Fruit fly (Drosophila melanogaster) whole organism, embryonic: Measurements from ENCODE around the gene Crg-1.

ENCODE experiments used
- ATbp ChIP-seq: fragments of 200-800 bp; sonication (Bioruptor generic); optimal IDR thresholded peaks from 2 replicates; lab custom pipeline; 2017; ENCODE audit warnings: missing biosample characterization, mild to moderate bottlenecking, missing genetic modification characterization, missing genetic modification reagents
- Atf3 ChIP-seq: fragments of 200-800 bp; sonication (Bioruptor generic); optimal IDR thresholded peaks from 3 replicates; lab custom pipeline; 2016; ENCODE audit warnings: missing biosample characterization, missing genetic modification characterization
- CG1024 ChIP-seq: fragments of 200-800 bp; sonication (Bioruptor generic); IDR thresholded peaks from 2 replicates; pipeline ENCODE4 v1.3.6; 2022; ENCODE audit warnings: missing biosample characterization, missing genetic modification characterization
- CG10366 ChIP-seq: fragments of 200-800 bp; sonication (Bioruptor generic); IDR thresholded peaks from 2 replicates; pipeline ENCODE4 v1.3.6; 2022; ENCODE audit warnings: missing biosample characterization, missing genetic modification characterization
- CG10543 ChIP-seq: fragments of 200-800 bp; sonication (Bioruptor generic); optimal IDR thresholded peaks from 3 replicates; lab custom pipeline; 2017; ENCODE audit warnings: missing biosample characterization, mild to moderate bottlenecking, missing genetic modification characterization, moderate library complexity
- CG10959 ChIP-seq: fragments of 200-800 bp; sonication (Bioruptor generic); IDR thresholded peaks from 2 replicates; pipeline ENCODE4 v1.3.6; 2022; ENCODE audit warnings: missing biosample characterization, missing genetic modification characterization
- CG12769 ChIP-seq: fragments of 200-800 bp; sonication (Bioruptor generic); optimal IDR thresholded peaks from 2 replicates; lab custom pipeline; 2019; ENCODE audit warnings: missing biosample characterization, mild to moderate bottlenecking, missing genetic modification characterization, moderate library complexity
- CG12942 ChIP-seq: fragments of 200-800 bp; sonication (Bioruptor generic); optimal IDR thresholded peaks from 3 replicates; lab custom pipeline; 2016; ENCODE audit warnings: missing biosample characterization, missing genetic modification characterization
- CG13775 ChIP-seq: fragments of 200-800 bp; sonication (Bioruptor generic); optimal IDR thresholded peaks from 3 replicates; lab custom pipeline; 2017; ENCODE audit warnings: missing biosample characterization, mild to moderate bottlenecking, missing genetic modification characterization
- CG14710 ChIP-seq: fragments of 200-800 bp; sonication (Bioruptor generic); optimal IDR thresholded peaks from 3 replicates; lab custom pipeline; 2019; ENCODE audit warnings: missing biosample characterization, mild to moderate bottlenecking, missing genetic modification characterization, moderate library complexity
- CG15073 ChIP-seq: fragments of 200-800 bp; sonication (Bioruptor generic); optimal IDR thresholded peaks from 2 replicates; lab custom pipeline; 2016; ENCODE audit warnings: missing biosample characterization, missing genetic modification characterization
- CG18476 ChIP-seq: fragments of 200-800 bp; sonication (Bioruptor generic); optimal IDR thresholded peaks from 2 replicates; lab custom pipeline; 2016; ENCODE audit warnings: missing biosample characterization, mild to moderate bottlenecking, missing genetic modification characterization
- CG2120 ChIP-seq: fragments of 200-800 bp; sonication (Bioruptor generic); optimal IDR thresholded peaks from 3 replicates; lab custom pipeline; 2016; ENCODE audit warnings: missing biosample characterization, missing genetic modification characterization
- CG2678 ChIP-seq: fragments of 200-800 bp; sonication (Bioruptor generic); optimal IDR thresholded peaks from 3 replicates; lab custom pipeline; 2019; ENCODE audit warnings: missing biosample characterization, mild to moderate bottlenecking, missing genetic modification characterization, moderate library complexity
- CG3065 ChIP-seq: fragments of 200-800 bp; sonication (Bioruptor generic); optimal IDR thresholded peaks from 2 replicates; lab custom pipeline; 2016; ENCODE audit warnings: missing biosample characterization, missing genetic modification characterization
- CG3726 ChIP-seq: fragments of 200-800 bp; sonication (Bioruptor generic); IDR thresholded peaks from 3 replicates; pipeline ENCODE4, ENCODE4 v1.3.6; 2022; ENCODE audit warnings: missing biosample characterization, missing genetic modification characterization
- CG4820 ChIP-seq: fragments of 200-800 bp; sonication (Bioruptor generic); optimal IDR thresholded peaks from 3 replicates; lab custom pipeline; 2016; ENCODE audit warnings: missing biosample characterization, missing genetic modification characterization
- CG4854 ChIP-seq: fragments of 200-800 bp; sonication (Bioruptor generic); optimal IDR thresholded peaks from 2 replicates; lab custom pipeline; 2016; ENCODE audit warnings: missing biosample characterization, missing genetic modification characterization, inconsistent platforms
- CG5180 ChIP-seq: fragments of 200-800 bp; sonication (Bioruptor generic); optimal IDR thresholded peaks from 3 replicates; lab custom pipeline; 2017; ENCODE audit warnings: missing biosample characterization, missing genetic modification characterization, mild to moderate bottlenecking, moderate library complexity, missing genetic modification reagents
- CG6689 ChIP-seq: fragments of 200-800 bp; sonication (Bioruptor generic); IDR thresholded peaks from 2 replicates; pipeline ENCODE4 v1.3.6; 2022; ENCODE audit warnings: missing biosample characterization, missing genetic modification characterization
- CG8089 ChIP-seq: fragments of 200-800 bp; sonication (Bioruptor generic); optimal IDR thresholded peaks from 3 replicates; lab custom pipeline; 2016; ENCODE audit warnings: missing biosample characterization, missing genetic modification characterization
- CG9797 ChIP-seq: fragments of 200-800 bp; sonication (Bioruptor generic); optimal IDR thresholded peaks from 3 replicates; lab custom pipeline; 2018; ENCODE audit warnings: missing biosample characterization, mild to moderate bottlenecking, missing genetic modification characterization
- Chrac-16 ChIP-seq: fragments of 200-800 bp; sonication (Bioruptor generic); optimal IDR thresholded peaks from 3 replicates; lab custom pipeline; 2016; ENCODE audit warnings: missing biosample characterization, missing genetic modification characterization
- Dll ChIP-seq: fragments of 200-800 bp; sonication (Bioruptor generic); IDR thresholded peaks from 4 replicates; pipeline ENCODE4 v1.3.6; 2022; ENCODE audit warnings: missing biosample characterization, missing genetic modification characterization; ENCODE audit not compliant: partially characterized antibody
- Drgx ChIP-seq: fragments of 200-800 bp; sonication (Bioruptor generic); IDR thresholded peaks from 2 replicates; pipeline ENCODE4 v1.3.6; 2022; ENCODE audit warnings: missing biosample characterization, missing genetic modification characterization
- Ets65A ChIP-seq: fragments of 200-800 bp; sonication (Bioruptor generic); peaks from one replicate; lab custom pipeline; 2016; ENCODE audit warnings: missing biosample characterization, missing genetic modification characterization
- Gsc ChIP-seq: fragments of 200-800 bp; sonication (Bioruptor generic); IDR thresholded peaks from 2 replicates; pipeline ENCODE4 v1.3.6; 2022; ENCODE audit warnings: missing biosample characterization, missing genetic modification characterization
- H2.0 ChIP-seq: fragments of 200-800 bp; sonication (Bioruptor generic); IDR thresholded peaks from 2 replicates; pipeline ENCODE4 v1.3.6; 2022; ENCODE audit warnings: missing biosample characterization, missing genetic modification characterization
- Mes4 ChIP-seq: fragments of 200-800 bp; sonication (Bioruptor generic); optimal IDR thresholded peaks from 2 replicates; lab custom pipeline; 2016; ENCODE audit warnings: missing biosample characterization, missing genetic modification characterization
- Nf-YA ChIP-seq: fragments of 200-800 bp; sonication (Bioruptor generic); IDR thresholded peaks from 2 replicates; pipeline ENCODE4 v1.3.6; 2022; ENCODE audit warnings: missing biosample characterization, missing genetic modification characterization
- Oaz ChIP-seq: fragments of 200-800 bp; sonication (Bioruptor generic); IDR thresholded peaks from 2 replicates; pipeline ENCODE4 v1.3.6; 2022; ENCODE audit warnings: missing biosample characterization, missing genetic modification characterization
- Ssrp ChIP-seq: fragments of 200-800 bp; sonication (Bioruptor generic); optimal IDR thresholded peaks from 2 replicates; lab custom pipeline; 2018; ENCODE audit warnings: missing biosample characterization, mild to moderate bottlenecking, missing genetic modification characterization, moderate library complexity
- YL-1 ChIP-seq: fragments of 200-800 bp; sonication (Bioruptor generic); optimal IDR thresholded peaks from 3 replicates; lab custom pipeline; 2017; ENCODE audit warnings: missing biosample characterization, mild to moderate bottlenecking, missing genetic modification characterization
- aop ChIP-seq: fragments of 200-800 bp; sonication (Bioruptor generic); IDR thresholded peaks from 2 replicates; pipeline ENCODE4 v1.3.6; 2022; ENCODE audit warnings: missing biosample characterization, missing genetic modification characterization
- bab2 ChIP-seq: fragments of 200-800 bp; sonication (Bioruptor generic); optimal IDR thresholded peaks from 2 replicates; lab custom pipeline; 2016; ENCODE audit warnings: missing biosample characterization, missing genetic modification characterization
- chinmo ChIP-seq: fragments of 200-800 bp; sonication (Bioruptor generic); IDR thresholded peaks from 4 replicates; pipeline ENCODE4 v1.3.6; 2022; ENCODE audit warnings: missing biosample characterization, missing genetic modification characterization; ENCODE audit not compliant: partially characterized antibody
- crp ChIP-seq, 2 experiments: fragments of 200-800 bp; sonication (Bioruptor generic); optimal IDR thresholded peaks; 2 replicates in 1 of 2; 3 replicates in 1 of 2; lab custom pipeline; 2017; ENCODE audit warnings: missing biosample characterization in 2 of 2, missing genetic modification characterization in 2 of 2, mild to moderate bottlenecking in 1 of 2, moderate library complexity in 1 of 2
- en ChIP-seq: fragments of 200-800 bp; sonication (Bioruptor generic); optimal IDR thresholded peaks from 2 replicates; lab custom pipeline; 2016; ENCODE audit warnings: missing biosample characterization, missing genetic modification characterization
- ham ChIP-seq: fragments of 200-800 bp; sonication (Bioruptor generic); IDR thresholded peaks from 2 replicates; pipeline ENCODE4 v1.3.6; 2022; ENCODE audit warnings: missing biosample characterization, missing genetic modification characterization
- inv ChIP-seq: fragments of 200-800 bp; sonication (Bioruptor generic); IDR thresholded peaks from 2 replicates; pipeline ENCODE4 v1.3.6; 2022; ENCODE audit warnings: missing biosample characterization, missing genetic modification characterization; ENCODE audit not compliant: partially characterized antibody
- jumu ChIP-seq: fragments of 200-800 bp; sonication (Bioruptor generic); optimal IDR thresholded peaks from 3 replicates; lab custom pipeline; 2016; ENCODE audit warnings: missing biosample characterization, missing genetic modification characterization
- kah ChIP-seq: fragments of 200-800 bp; sonication (Bioruptor generic); optimal IDR thresholded peaks from 2 replicates; lab custom pipeline; 2018; ENCODE audit warnings: missing biosample characterization, mild to moderate bottlenecking, missing genetic modification characterization
- lbe ChIP-seq: fragments of 200-800 bp; sonication (Bioruptor generic); optimal IDR thresholded peaks from 2 replicates; lab custom pipeline; 2016; ENCODE audit warnings: missing biosample characterization, mild to moderate bottlenecking, missing genetic modification characterization
- pzg ChIP-seq: fragments of 200-800 bp; sonication (Bioruptor generic); optimal IDR thresholded peaks from 3 replicates; lab custom pipeline; 2018; ENCODE audit warnings: missing biosample characterization, mild to moderate bottlenecking, missing genetic modification characterization, moderate library complexity
- ro ChIP-seq: fragments of 200-800 bp; sonication (Bioruptor generic); IDR thresholded peaks from 2 replicates; pipeline ENCODE4 v1.3.6; 2022; ENCODE audit warnings: missing biosample characterization, missing genetic modification characterization
- sima ChIP-seq: fragments of 200-800 bp; sonication (Bioruptor generic); optimal IDR thresholded peaks from 2 replicates; lab custom pipeline; 2016; ENCODE audit warnings: missing biosample characterization, missing genetic modification characterization
- sna ChIP-seq: fragments of 200-800 bp; sonication (Bioruptor generic); IDR thresholded peaks from 2 replicates; pipeline ENCODE4 v1.3.6; 2022; ENCODE audit warnings: missing biosample characterization, missing genetic modification characterization; ENCODE audit not compliant: partially characterized antibody
- z ChIP-seq: fragments of 200-800 bp; sonication (Bioruptor generic); IDR thresholded peaks from 3 replicates; pipeline ENCODE4 v1.3.6; 2022; ENCODE audit warnings: missing biosample characterization, missing genetic modification characterization
- zf30C ChIP-seq: fragments of 200-800 bp; sonication (Bioruptor generic); optimal IDR thresholded peaks from 3 replicates; lab custom pipeline; 2018; ENCODE audit warnings: missing biosample characterization, mild to moderate bottlenecking, missing genetic modification characterization

Crg-1 gene

dm6 chrX:3750232-3751075 lies 42.6 kb upstream of the Crg-1 start (continued):
- TF ChIP-seq CG12942 (GFP tag; lab: Kevin White, UChicago), result peak; percentile 61
- TF ChIP-seq sima (GFP tag; lab: Kevin White, UChicago), result no peak
- peak; percentile 52; the same call in 1 of the 2 replicates for TF ChIP-seq CG1024
- peak; percentile 53 for TF ChIP-seq lbe (GFP tag; lab: Kevin White, UChicago)
- peak; percentile 85 for TF ChIP-seq Chrac-16
- TF ChIP-seq Gsc (GFP tag; lab: Robert Waterston, UW), result peak; percentile 54; the same call in 1 of the 2 replicates
- peak; percentile 80 for TF ChIP-seq CG10543 (GFP tag; lab: Kevin White, UChicago)
- peak; percentile 11 for TF ChIP-seq pzg (GFP tag; lab: Kevin White, UChicago)
- TF ChIP-seq CG10366 (GFP tag; lab: Robert Waterston, UW), result peak; percentile 89
- peak; percentile 88 for TF ChIP-seq CG2120
- TF ChIP-seq CG3065 (GFP tag; lab: Kevin White, UChicago), result peak; percentile 54
- TF ChIP-seq ATbp (GFP tag; lab: Kevin White, UChicago), result peak; percentile 86
- TF ChIP-seq bab2 (GFP tag; lab: Kevin White, UChicago), result peak; percentile 86
- TF ChIP-seq Nf-YA (GFP tag; lab: Robert Waterston, UW), result peak; percentile 38; the same call in 1 of the 2 replicates
- peak; percentile 77 for TF ChIP-seq Oaz (GFP tag; lab: Robert Waterston, UW)
- TF ChIP-seq Dll (GFP tag; lab: Robert Waterston, UW), result no peak
- no peak for TF ChIP-seq z
- TF ChIP-seq kah (GFP tag; lab: Kevin White, UChicago), result peak; percentile 49
- peak; percentile 77 for TF ChIP-seq CG5180
- peak; percentile 83 for TF ChIP-seq H2.0 (GFP tag; lab: Robert Waterston, UW)
- TF ChIP-seq zf30C (GFP tag; lab: Kevin White, UChicago), result no peak
- TF ChIP-seq CG2678 (tag; lab: Kevin White, UChicago), result peak; percentile 93
- 0 out of 2 replicates have a peak, but pooled peaks have one; percentile 15 for TF ChIP-seq ham (GFP tag; lab: Robert Waterston, UW)
- peak; percentile 88 for TF ChIP-seq Drgx
- peak; percentile 63 for TF ChIP-seq ro (GFP tag; lab: Robert Waterston, UW)
- peak; percentile 83 for TF ChIP-seq CG13775 (GFP tag; lab: Kevin White, UChicago)
- TF ChIP-seq sna (GFP tag; lab: Robert Waterston, UW), result no peak
- peak; percentile 18 for TF ChIP-seq YL-1 (GFP tag; lab: Kevin White, UChicago)
- peak; percentile 67 for TF ChIP-seq CG18476 (GFP tag; lab: Kevin White, UChicago)
- TF ChIP-seq CG4854, result peak; percentile 71
- peak; percentile 82 for TF ChIP-seq Ssrp (tag; lab: Kevin White, UChicago)
- no peak for TF ChIP-seq aop (GFP tag; lab: Robert Waterston, UW)
- TF ChIP-seq CG4820 (GFP tag; lab: Kevin White, UChicago), result peak; percentile 86
- peak; percentile 54 for TF ChIP-seq CG10959 (GFP tag; lab: Robert Waterston, UW)
- peak; percentile 77 for TF ChIP-seq CG14710 (tag; lab: Kevin White, UChicago)
- TF ChIP-seq CG3726 (GFP tag; lab: Robert Waterston, UW), result peak; percentile 88; the same call in 2 of the 3 replicates
- peak; percentile 76 for TF ChIP-seq CG8089 (GFP tag; lab: Kevin White, UChicago)
- peak; percentile 18 for TF ChIP-seq CG15073 (GFP tag; lab: Kevin White, UChicago)
- peak; percentile 82 for TF ChIP-seq Mes4 (GFP tag; lab: Kevin White, UChicago)
- TF ChIP-seq en, result peak; percentile 51
- peak; percentile 98 for TF ChIP-seq Ets65A
- TF ChIP-seq jumu, result peak; percentile 82
- TF ChIP-seq inv (GFP tag; lab: Robert Waterston, UW), result no peak
- TF ChIP-seq chinmo (GFP tag; lab: Robert Waterston, UW), result peak; percentile 59; the same call in 1 of the 4 replicates
- peak; percentile 92 for TF ChIP-seq CG6689 (GFP tag; lab: Robert Waterston, UW)
- peak in 1 of 2 experiments; percentile 45 for TF ChIP-seq crp (GFP tag; optimal IDR thresholded peaks at IDR 0.05; lab: Kevin White, UChicago)
- TF ChIP-seq Atf3 (GFP tag; lab: Kevin White, UChicago), result peak; percentile 81
- peak; percentile 94 for TF ChIP-seq CG12769 (tag; lab: Kevin White, UChicago)
- no peak for TF ChIP-seq CG9797 (GFP tag; lab: Kevin White, UChicago)
